Fruit fly (Drosophila melanogaster) whole organism, embryonic: ENCODE data around the gene Ubi-p63E.

Experiments
- B-H2 ChIP-seq: fragments of 200-800 bp; sonication (Bioruptor generic); optimal IDR thresholded peaks from 2 replicates; lab custom pipeline; 2018; ENCODE audit warnings: missing biosample characterization, mild to moderate bottlenecking, missing genetic modification characterization
- BEAF-32 ChIP-seq: fragments of 200-800 bp; sonication (Bioruptor generic); optimal IDR thresholded peaks from 3 replicates; lab custom pipeline; 2017; ENCODE audit warnings: missing biosample characterization, missing genetic modification characterization, mild to moderate bottlenecking, moderate library complexity, missing genetic modification reagents
- CG11696 ChIP-seq: fragments of 200-800 bp; sonication (Bioruptor generic); IDR thresholded peaks from 2 replicates; pipeline ENCODE4 v1.3.6; 2022; ENCODE audit warnings: missing biosample characterization, missing genetic modification characterization
- CG12219 ChIP-seq: fragments of 200-800 bp; sonication (Bioruptor generic); optimal IDR thresholded peaks from 3 replicates; lab custom pipeline; 2018; ENCODE audit warnings: missing biosample characterization, mild to moderate bottlenecking, missing genetic modification characterization
- CG13424 ChIP-seq: fragments of 200-800 bp; sonication (Bioruptor generic); optimal IDR thresholded peaks from 2 replicates; lab custom pipeline; 2019; ENCODE audit warnings: missing biosample characterization, mild to moderate bottlenecking, missing genetic modification characterization, moderate library complexity
- CG13894 ChIP-seq: fragments of 200-800 bp; sonication (Bioruptor generic); optimal IDR thresholded peaks from 3 replicates; lab custom pipeline; 2018; ENCODE audit warnings: missing biosample characterization, mild to moderate bottlenecking, missing genetic modification characterization, moderate library complexity
- CG14667 ChIP-seq: fragments of 200-800 bp; sonication (Bioruptor generic); IDR thresholded peaks from 2 replicates; pipeline ENCODE4 v1.3.6; 2022; ENCODE audit warnings: missing biosample characterization, missing genetic modification characterization
- CG15601 ChIP-seq: fragments of 200-800 bp; sonication (Bioruptor generic); optimal IDR thresholded peaks from 3 replicates; lab custom pipeline; 2019; ENCODE audit warnings: missing biosample characterization, mild to moderate bottlenecking, missing genetic modification characterization, moderate library complexity
- CG17359 ChIP-seq: fragments of 200-800 bp; sonication (Bioruptor generic); optimal IDR thresholded peaks from 3 replicates; lab custom pipeline; 2018; ENCODE audit warnings: missing biosample characterization, mild to moderate bottlenecking, missing genetic modification characterization, moderate library complexity
- CG1832 ChIP-seq: fragments of 200-800 bp; sonication (Bioruptor generic); optimal IDR thresholded peaks from 2 replicates; lab custom pipeline; 2017; ENCODE audit warnings: missing biosample characterization, mild to moderate bottlenecking, missing genetic modification characterization, inconsistent platforms
- CG2116 ChIP-seq: fragments of 200-800 bp; sonication (Bioruptor generic); optimal IDR thresholded peaks from 3 replicates; lab custom pipeline; 2018; ENCODE audit warnings: missing biosample characterization, mild to moderate bottlenecking, missing genetic modification characterization
- CG2202 ChIP-seq: fragments of 200-800 bp; sonication (Bioruptor generic); optimal IDR thresholded peaks from 2 replicates; lab custom pipeline; 2018; ENCODE audit warnings: missing biosample characterization, mild to moderate bottlenecking, missing genetic modification characterization
- CG31365 ChIP-seq: fragments of 200-800 bp; sonication (Bioruptor generic); optimal IDR thresholded peaks from 2 replicates; lab custom pipeline; 2018; ENCODE audit warnings: missing biosample characterization, mild to moderate bottlenecking, missing genetic modification characterization
- CG32767 ChIP-seq: fragments of 200-800 bp; sonication (Bioruptor generic); IDR thresholded peaks from 2 replicates; pipeline ENCODE4 v1.3.6; 2022; ENCODE audit warnings: missing biosample characterization, missing genetic modification characterization
- CG34224 ChIP-seq: fragments of 200-800 bp; sonication (Bioruptor generic); IDR thresholded peaks from 3 replicates; pipeline ENCODE4 v1.3.6; 2022; ENCODE audit warnings: missing biosample characterization, missing genetic modification characterization; ENCODE audit not compliant: partially characterized antibody
- CG5180 ChIP-seq: fragments of 200-800 bp; sonication (Bioruptor generic); optimal IDR thresholded peaks from 3 replicates; lab custom pipeline; 2017; ENCODE audit warnings: missing biosample characterization, missing genetic modification characterization, mild to moderate bottlenecking, moderate library complexity, missing genetic modification reagents
- CG7372 ChIP-seq: fragments of 200-800 bp; sonication (Bioruptor generic); IDR thresholded peaks from 2 replicates; pipeline ENCODE4 v1.3.6; 2022; ENCODE audit warnings: missing biosample characterization, missing genetic modification characterization
- CG7839 ChIP-seq: fragments of 200-800 bp; sonication (Bioruptor generic); optimal IDR thresholded peaks from 3 replicates; lab custom pipeline; 2018; ENCODE audit warnings: missing biosample characterization, mild to moderate bottlenecking, missing genetic modification characterization, moderate library complexity
- CG8924 ChIP-seq: fragments of 200-800 bp; optimal IDR thresholded peaks from 3 replicates; lab custom pipeline; 2019; ENCODE audit warnings: missing biosample characterization, mild to moderate bottlenecking, missing genetic modification characterization, moderate library complexity
- CG9437 ChIP-seq: fragments of 200-800 bp; sonication (Bioruptor generic); optimal IDR thresholded peaks from 2 replicates; lab custom pipeline; 2018; ENCODE audit warnings: missing biosample characterization, mild to moderate bottlenecking, missing genetic modification characterization
- D ChIP-seq, 2 experiments: fragments of 200-800 bp in 1 of 2; fragments of >200 bp in 1 of 2; sonication (Bioruptor generic) in 1 of 2; optimal IDR thresholded peaks; 2 replicates in 1 of 2; 3 replicates in 1 of 2; lab custom pipeline; 2017; ENCODE audit warnings: mild to moderate bottlenecking in 1 of 2, missing biosample characterization in 1 of 2, missing genetic modification characterization in 1 of 2, missing genetic modification reagents in 1 of 2
- D19B ChIP-seq: fragments of 200-800 bp; sonication (Bioruptor generic); optimal IDR thresholded peaks from 2 replicates; lab custom pipeline; 2017; ENCODE audit warnings: missing biosample characterization, mild to moderate bottlenecking, missing genetic modification characterization
- Gsc ChIP-seq: fragments of 200-800 bp; sonication (Bioruptor generic); IDR thresholded peaks from 2 replicates; pipeline ENCODE4 v1.3.6; 2022; ENCODE audit warnings: missing biosample characterization, missing genetic modification characterization
- Hey ChIP-seq: fragments of 200-800 bp; sonication (Bioruptor generic); optimal IDR thresholded peaks from 3 replicates; lab custom pipeline; 2018; ENCODE audit warnings: missing biosample characterization, mild to moderate bottlenecking, missing genetic modification characterization
- Hsf ChIP-seq: fragments of 200-800 bp; sonication (Bioruptor generic); optimal IDR thresholded peaks from 3 replicates; lab custom pipeline; 2016; ENCODE audit warnings: missing biosample characterization, missing genetic modification characterization
- Kr ChIP-seq: fragments of 200-800 bp; sonication (Bioruptor generic); optimal IDR thresholded peaks from 2 replicates; lab custom pipeline; 2017; ENCODE audit warnings: missing biosample characterization, mild to moderate bottlenecking, missing genetic modification characterization
- Med ChIP-seq: fragments of 200-800 bp; sonication (Bioruptor generic); peaks from one replicate; lab custom pipeline; 2016; ENCODE audit warnings: missing biosample characterization, missing genetic modification characterization, mild to moderate bottlenecking, inconsistent platforms, moderate library complexity
- Oaz ChIP-seq: fragments of 200-800 bp; sonication (Bioruptor generic); IDR thresholded peaks from 2 replicates; pipeline ENCODE4 v1.3.6; 2022; ENCODE audit warnings: missing biosample characterization, missing genetic modification characterization
- Oli ChIP-seq: fragments of 200-800 bp; sonication (Bioruptor generic); optimal IDR thresholded peaks from 2 replicates; lab custom pipeline; 2018; ENCODE audit warnings: missing biosample characterization, mild to moderate bottlenecking, missing genetic modification characterization, moderate library complexity
- Ssrp ChIP-seq: fragments of 200-800 bp; sonication (Bioruptor generic); optimal IDR thresholded peaks from 2 replicates; lab custom pipeline; 2018; ENCODE audit warnings: missing biosample characterization, mild to moderate bottlenecking, missing genetic modification characterization, moderate library complexity
- Vsx1 ChIP-seq: fragments of 200-800 bp; sonication (Bioruptor generic); optimal IDR thresholded peaks from 2 replicates; lab custom pipeline; 2017; ENCODE audit warnings: missing biosample characterization, mild to moderate bottlenecking, missing genetic modification characterization, missing genetic modification reagents
- ab ChIP-seq: fragments of 200-800 bp; sonication (Bioruptor generic); optimal IDR thresholded peaks from 2 replicates; lab custom pipeline; 2016; ENCODE audit warnings: missing biosample characterization, missing genetic modification characterization
- abd-A ChIP-seq: fragments of 200-800 bp; sonication (Bioruptor generic); optimal IDR thresholded peaks from 3 replicates; lab custom pipeline; 2019; ENCODE audit warnings: missing biosample characterization, mild to moderate bottlenecking, missing genetic modification characterization, moderate library complexity
- btn ChIP-seq: fragments of 200-800 bp; sonication (Bioruptor generic); optimal IDR thresholded peaks from 2 replicates; lab custom pipeline; 2016; ENCODE audit warnings: missing biosample characterization, missing genetic modification characterization
- crp ChIP-seq, 2 experiments: fragments of 200-800 bp; sonication (Bioruptor generic); optimal IDR thresholded peaks; 2 replicates in 1 of 2; 3 replicates in 1 of 2; lab custom pipeline; 2017; ENCODE audit warnings: missing biosample characterization in 2 of 2, missing genetic modification characterization in 2 of 2, mild to moderate bottlenecking in 1 of 2, moderate library complexity in 1 of 2
- ewg ChIP-seq: fragments of 200-800 bp; sonication (Bioruptor generic); optimal IDR thresholded peaks from 3 replicates; lab custom pipeline; 2017; ENCODE audit warnings: mild to moderate bottlenecking, missing biosample characterization, missing genetic modification reagents, missing genetic modification characterization
- fu2 ChIP-seq: fragments of 200-800 bp; sonication (Bioruptor generic); optimal IDR thresholded peaks from 2 replicates; lab custom pipeline; 2016; ENCODE audit warnings: missing biosample characterization, missing genetic modification characterization
- gsb ChIP-seq: fragments of 200-800 bp; sonication (Bioruptor generic); IDR thresholded peaks from 2 replicates; pipeline ENCODE4 v1.3.6; 2022; ENCODE audit warnings: missing biosample characterization, missing genetic modification characterization
- h ChIP-seq: fragments of >200 bp; optimal IDR thresholded peaks from 2 replicates; lab custom pipeline; 2017
- knrl ChIP-seq: fragments of 200-800 bp; sonication (Bioruptor generic); IDR thresholded peaks from 3 replicates; pipeline ENCODE4 v1.3.6; 2022; ENCODE audit warnings: missing biosample characterization, missing genetic modification characterization; ENCODE audit not compliant: partially characterized antibody
- lmd ChIP-seq: fragments of 200-800 bp; sonication (Bioruptor generic); IDR thresholded peaks from 2 replicates; pipeline ENCODE4 v1.3.6; 2022; ENCODE audit warnings: missing biosample characterization, missing genetic modification characterization
- luna ChIP-seq: fragments of 200-800 bp; sonication (Bioruptor generic); optimal IDR thresholded peaks from 2 replicates; lab custom pipeline; 2016; ENCODE audit warnings: missing biosample characterization, missing genetic modification characterization
- maf-S ChIP-seq: fragments of 200-800 bp; sonication (Bioruptor generic); optimal IDR thresholded peaks from 2 replicates; lab custom pipeline; 2016; ENCODE audit warnings: missing biosample characterization, missing genetic modification characterization
- otp ChIP-seq: fragments of 200-800 bp; sonication (Bioruptor generic); IDR thresholded peaks from 3 replicates; pipeline ENCODE4, ENCODE4 v1.3.6; 2022; ENCODE audit warnings: missing biosample characterization, missing genetic modification characterization
- pan ChIP-seq, 4 experiments: fragments of >200 bp in 3 of 4; fragments of 200-800 bp in 1 of 4; sonication (Bioruptor generic) in 1 of 4; optimal IDR thresholded peaks in 3 of 4; IDR thresholded peaks in 1 of 4; 2 replicates each; pipeline versions ENCODE4 v1.3.6 to Lab custom; 2017 to 2022; ENCODE audit warnings: missing biosample characterization in 2 of 4, missing genetic modification characterization in 2 of 4, mixed read lengths in 1 of 4
- salm ChIP-seq: fragments of 200-800 bp; sonication (Bioruptor generic); optimal IDR thresholded peaks from 2 replicates; lab custom pipeline; 2018; ENCODE audit warnings: missing biosample characterization, mild to moderate bottlenecking, missing genetic modification characterization
- so ChIP-seq: fragments of 200-800 bp; sonication (Bioruptor generic); IDR thresholded peaks from 3 replicates; pipeline ENCODE4 v1.3.6; 2022; ENCODE audit warnings: missing biosample characterization, missing genetic modification characterization
- zen ChIP-seq: fragments of 200-800 bp; sonication (Bioruptor generic); optimal IDR thresholded peaks from 3 replicates; lab custom pipeline; 2018; ENCODE audit warnings: missing biosample characterization, mild to moderate bottlenecking, missing genetic modification characterization, moderate library complexity

The Ubi-p63E gene

dm6 chr3L:3935567-3936207, 32.7 kb upstream of the Ubi-p63E start, which contains the start of gene Eip63F-1:
Gene Eip63F-1 (minus strand): TSS chr3L:3935617.
- 0 out of 3 replicates have a peak, but pooled peaks have one; percentile 12 for TF ChIP-seq so (GFP tag; lab: Robert Waterston, UW)
- no peak for TF ChIP-seq pan (optimal IDR thresholded peaks at IDR 0.05; lab: Kevin White, UChicago)
- peak in 1 of 2 experiments; percentile 60 for TF ChIP-seq pan (GFP tag; optimal IDR thresholded peaks at IDR 0.05 in 1 of 2, IDR thresholded peaks at IDR 0.05 in 1 of 2)
- TF ChIP-seq CG13894 = no peak
- no peak for TF ChIP-seq CG2116 (GFP tag; lab: Kevin White, UChicago)
- no peak for TF ChIP-seq Hey (tag; lab: Kevin White, UChicago)
- peak; percentile 32 for TF ChIP-seq salm (tag; lab: Kevin White, UChicago)
- no peak for TF ChIP-seq CG2202 (tag; lab: Kevin White, UChicago)
- no peak for TF ChIP-seq Kr
- TF ChIP-seq Ssrp (tag; lab: Kevin White, UChicago) = peak; percentile 71
- TF ChIP-seq CG11696 (GFP tag; lab: Robert Waterston, UW) = peak; percentile 38; the same call in 1 of the 2 replicates
- TF ChIP-seq D19B (GFP tag; lab: Kevin White, UChicago) = peak; percentile 38
- TF ChIP-seq CG34224 (GFP tag; lab: Robert Waterston, UW) = no peak
- TF ChIP-seq Vsx1 = peak; percentile 17
- no peak for TF ChIP-seq CG1832 (GFP tag; lab: Kevin White, UChicago)
- peak; percentile 38 for TF ChIP-seq Hsf (GFP tag; lab: Kevin White, UChicago)
- peak; percentile 34 for TF ChIP-seq B-H2 (GFP tag; lab: Kevin White, UChicago)
- TF ChIP-seq Med (GFP tag; lab: Kevin White, UChicago) = peak; percentile 86
- TF ChIP-seq gsb = no peak
- TF ChIP-seq Oli (tag; lab: Kevin White, UChicago) = peak; percentile 78
- TF ChIP-seq fu2 = no peak
- peak; percentile 24; the same call in 1 of the 2 replicates for TF ChIP-seq CG32767 (GFP tag; lab: Robert Waterston, UW)
- no peak for TF ChIP-seq otp (GFP tag; lab: Robert Waterston, UW)
- TF ChIP-seq D (optimal IDR thresholded peaks at IDR 0.05; lab: Kevin White, UChicago) = no peak
- peak; percentile 52 for TF ChIP-seq D (GFP tag; optimal IDR thresholded peaks at IDR 0.05; lab: Kevin White, UChicago)
- no peak for TF ChIP-seq h (lab: Kevin White, UChicago)
- TF ChIP-seq CG7372 (GFP tag; lab: Robert Waterston, UW) = 0 out of 2 replicates have a peak, but pooled peaks have one; percentile 16
- TF ChIP-seq Oaz (GFP tag; lab: Robert Waterston, UW) = no peak
- TF ChIP-seq CG14667 (GFP tag; lab: Robert Waterston, UW) = no peak
- peak; percentile 65 for TF ChIP-seq CG17359 (tag; lab: Kevin White, UChicago)
- peak; percentile 59 for TF ChIP-seq CG5180 (GFP tag; lab: Kevin White, UChicago)
- TF ChIP-seq luna (GFP tag; lab: Kevin White, UChicago) = no peak
- no peak for TF ChIP-seq BEAF-32 (GFP tag; lab: Kevin White, UChicago)
- peak; percentile 72 for TF ChIP-seq lmd (GFP tag; lab: Robert Waterston, UW)
- peak; percentile 75 for TF ChIP-seq CG9437 (GFP tag; lab: Kevin White, UChicago)
- TF ChIP-seq knrl = no peak
- TF ChIP-seq CG31365 = no peak
- peak; percentile 27 for TF ChIP-seq CG15601 (tag; lab: Kevin White, UChicago)
- TF ChIP-seq Gsc (GFP tag; lab: Robert Waterston, UW) = no peak
- no peak for TF ChIP-seq maf-S
- peak; percentile 32 for TF ChIP-seq zen (tag; lab: Kevin White, UChicago)
- TF ChIP-seq abd-A = no peak
- TF ChIP-seq CG13424 = peak; percentile 74
- no peak for TF ChIP-seq CG12219 (GFP tag; lab: Kevin White, UChicago)
- TF ChIP-seq btn = no peak
- peak; percentile 74 for TF ChIP-seq CG8924 (tag; lab: Kevin White, UChicago)
- no peak for TF ChIP-seq ab (GFP tag; lab: Kevin White, UChicago)
- no peak for TF ChIP-seq crp (GFP tag; optimal IDR thresholded peaks at IDR 0.05; lab: Kevin White, UChicago)
- TF ChIP-seq ewg (GFP tag; lab: Kevin White, UChicago) = peak; percentile 32
- TF ChIP-seq CG7839 (tag; lab: Kevin White, UChicago) = peak; percentile 40
